Fruit fly (Drosophila melanogaster): ENCODE measurements around the gene RhoGEF64C.

Gene RhoGEF64C

dm6 chr3L:4825584-4825983, 133.0 kb downstream of the RhoGEF64C start, which contains the start of the genes Dhc64C and LeuRS-m (continued):
- TF ChIP-seq pan (optimal IDR thresholded peaks at IDR 0.05), result no peak
- no peak for TF ChIP-seq pan (GFP tag; optimal IDR thresholded peaks at IDR 0.05 in 1 of 2, IDR thresholded peaks at IDR 0.05 in 1 of 2)
- no peak for TF ChIP-seq CG16779 (GFP tag; IDR thresholded peaks at IDR 0.05)
- TF ChIP-seq CG11456 (GFP tag; IDR thresholded peaks at IDR 0.05), result no peak
- TF ChIP-seq Fer1 (GFP tag; optimal IDR thresholded peaks at IDR 0.05), result no peak
- no peak for TF ChIP-seq fd64A (GFP tag; optimal IDR thresholded peaks at IDR 0.05)
- no peak for TF ChIP-seq CG34376 (GFP tag; optimal IDR thresholded peaks at IDR 0.05)
- peak; percentile 66 for TF ChIP-seq Sry-δ (GFP tag; optimal IDR thresholded peaks at IDR 0.05)
- no peak for TF ChIP-seq Usf (GFP tag; optimal IDR thresholded peaks at IDR 0.05)
- peak; percentile 30 for TF ChIP-seq NC2β (GFP tag; optimal IDR thresholded peaks at IDR 0.05)
- no peak for TF ChIP-seq CG10959 (GFP tag; IDR thresholded peaks at IDR 0.05)
- TF ChIP-seq Six4 (GFP tag; optimal IDR thresholded peaks at IDR 0.05), result no peak
- TF ChIP-seq CG11093 (GFP tag; IDR thresholded peaks at IDR 0.05), result no peak
- no peak for TF ChIP-seq CG2712 (tag; optimal IDR thresholded peaks at IDR 0.05)
- TF ChIP-seq pita (GFP tag; optimal IDR thresholded peaks at IDR 0.05), result no peak
- TF ChIP-seq CG9727 (GFP tag; optimal IDR thresholded peaks at IDR 0.05), result no peak
- TF ChIP-seq E2f2 (GFP tag; IDR thresholded peaks at IDR 0.05), result peak; percentile 86
- TF ChIP-seq mam (GFP tag; optimal IDR thresholded peaks at IDR 0.05), result peak; percentile 52
- peak; percentile 67 for TF ChIP-seq BEAF-32 (GFP tag; optimal IDR thresholded peaks at IDR 0.05)
- TF ChIP-seq CG2199 (GFP tag; IDR thresholded peaks at IDR 0.05), result peak; percentile 52; the same call in 2 of the 3 replicates
- TF ChIP-seq nerfin-1 (tag; optimal IDR thresholded peaks at IDR 0.05), result peak; percentile 25
- no peak for TF ChIP-seq CG4707 (GFP tag; optimal IDR thresholded peaks at IDR 0.05)
- TF ChIP-seq gem (tag; optimal IDR thresholded peaks at IDR 0.05), result no peak
- peak; percentile 44 for TF ChIP-seq CG17829 (tag; optimal IDR thresholded peaks at IDR 0.05)
- 0 out of 2 replicates have a peak, but pooled peaks have one; percentile 35 for TF ChIP-seq al (GFP tag; IDR thresholded peaks at IDR 0.05)
- no peak; the same call in 2 of the 3 replicates for TF ChIP-seq ken (GFP tag; IDR thresholded peaks at IDR 0.05)
- peak; percentile 72 for TF ChIP-seq Blimp-1 (GFP tag; optimal IDR thresholded peaks at IDR 0.05)
- TF ChIP-seq Eip74EF (GFP tag; optimal IDR thresholded peaks at IDR 0.05), result no peak
- no peak for TF ChIP-seq GATAe (GFP tag; conservative IDR thresholded peaks at IDR 0.05)
- TF ChIP-seq CG7357 (GFP tag; IDR thresholded peaks at IDR 0.05), result no peak
- peak; percentile 61 for TF ChIP-seq CG12659 (GFP tag; optimal IDR thresholded peaks at IDR 0.05)
- peak; percentile 100 for TF ChIP-seq E2f1 (GFP tag; IDR thresholded peaks at IDR 0.05)
- TF ChIP-seq Fer3 (tag; optimal IDR thresholded peaks at IDR 0.05), result no peak
- no peak for TF ChIP-seq CG15073 (GFP tag; optimal IDR thresholded peaks at IDR 0.05)
- TF ChIP-seq Atf6 (GFP tag; IDR thresholded peaks at IDR 0.05), result no peak
- TF ChIP-seq gfzf (GFP tag; optimal IDR thresholded peaks at IDR 0.05), result peak; percentile 39
- peak; percentile 96 for TF ChIP-seq pzg (GFP tag; optimal IDR thresholded peaks at IDR 0.05)
- no peak for TF ChIP-seq bcd (GFP tag; optimal IDR thresholded peaks at IDR 0.05)
- no peak for TF ChIP-seq org-1 (GFP tag; optimal IDR thresholded peaks at IDR 0.05)
- TF ChIP-seq CHES-1-like (GFP tag; optimal IDR thresholded peaks at IDR 0.05), result peak; percentile 86
- peak; percentile 70; the same call in 1 of the 2 replicates for TF ChIP-seq Bgb (GFP tag; IDR thresholded peaks at IDR 0.05; ENCODE audit: partially characterized antibody)
- TF ChIP-seq CG8765 (GFP tag; IDR thresholded peaks at IDR 0.05), result no peak
- no peak for TF ChIP-seq wdn (GFP tag; IDR thresholded peaks at IDR 0.05)
- no peak for TF ChIP-seq CG6254 (GFP tag; optimal IDR thresholded peaks at IDR 0.05)
- no peak for TF ChIP-seq klu (GFP tag; IDR thresholded peaks at IDR 0.05)
- TF ChIP-seq Oaz (GFP tag; IDR thresholded peaks at IDR 0.05), result no peak
- peak; percentile 98 for TF ChIP-seq CG10274 (GFP tag; optimal IDR thresholded peaks at IDR 0.05)
- TF ChIP-seq dmrt11E (tag; optimal IDR thresholded peaks at IDR 0.05), result peak; percentile 7
- no peak for TF ChIP-seq pnt (GFP tag; optimal IDR thresholded peaks at IDR 0.05)
- no peak for TF ChIP-seq dati (GFP tag; IDR thresholded peaks at IDR 0.05)
- TF ChIP-seq Ada2b (GFP tag; IDR thresholded peaks at IDR 0.05), result peak; percentile 56
- TF ChIP-seq jigr1 (GFP tag; IDR thresholded peaks at IDR 0.05), result no peak
